Worm (Caenorhabditis elegans): ENCODE data around the gene srg-47.
A peak's percentile ranks its signal among the peaks of the same experiment; 100 is the strongest.

The srg-47 gene

DNA sequence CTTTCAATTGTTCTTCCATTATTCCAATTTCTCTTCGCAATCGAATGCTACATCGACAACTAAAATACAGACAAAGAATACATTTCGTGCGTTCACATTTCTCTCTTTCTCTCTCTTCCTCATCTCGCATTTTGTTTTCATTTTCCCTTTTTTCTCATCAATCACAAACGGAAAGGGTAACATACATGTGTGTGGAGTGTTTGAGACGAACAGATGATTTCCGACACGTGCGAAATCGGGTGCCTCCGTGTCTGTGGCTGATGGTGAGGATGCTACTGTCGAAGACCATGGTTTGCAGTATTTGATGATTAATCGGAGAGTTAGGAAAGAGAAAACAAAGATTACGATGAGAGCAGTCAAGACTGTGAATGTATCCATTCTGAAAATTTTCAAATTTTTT, 45.3 kb downstream of the srg-47 start, which contains the start of gene R02D5.9 (continued):
- TF ChIP-seq unc-130 (tag; optimal IDR thresholded peaks at IDR 0.05) (peak; percentile 6), skn-1 (tag; optimal IDR thresholded peaks at IDR 0.05) (peak; percentile 14), grh-1 (GFP tag; IDR thresholded peaks at IDR 0.05) (no peak), C34B4.2 (tag; optimal IDR thresholded peaks at IDR 0.05) (no peak), swsn-7 (tag; optimal IDR thresholded peaks at IDR 0.05) (no peak), sox-4 (tag; optimal IDR thresholded peaks at IDR 0.05) (no peak), unc-30 (tag; optimal IDR thresholded peaks at IDR 0.05) (no peak), pqm-1 (tag; optimal IDR thresholded peaks at IDR 0.05) (no peak), F16B12.6 (tag; optimal IDR thresholded peaks at IDR 0.05) (no peak), fos-1 (tag; optimal IDR thresholded peaks at IDR 0.05) (no peak), efl-1 (optimal IDR thresholded peaks at IDR 0.05) (peak; percentile 4 to 9), efl-1 (GFP tag; optimal IDR thresholded peaks at IDR 0.05 in 1 of 2) (peak in 1 of 2 experiments; percentile 4), dsc-1 (tag; optimal IDR thresholded peaks at IDR 0.05) (no peak), nhr-11 (tag; optimal IDR thresholded peaks at IDR 0.05) (no peak), ceh-88 (GFP tag; IDR thresholded peaks at IDR 0.05) (no peak), nhr-12 (tag; optimal IDR thresholded peaks at IDR 0.05) (no peak), jun-1 (tag; optimal IDR thresholded peaks at IDR 0.05) (no peak), lin-15B (tag; optimal IDR thresholded peaks at IDR 0.05) (no peak), nhr-77 (tag; optimal IDR thresholded peaks at IDR 0.05) (no peak), lin-14 (GFP tag; optimal IDR thresholded peaks at IDR 0.05) (peak; percentile 87), efl-3 (GFP tag; optimal IDR thresholded peaks at IDR 0.05) (no peak), ceh-63 (GFP tag; optimal IDR thresholded peaks at IDR 0.05) (no peak), mef-2 (tag; optimal IDR thresholded peaks at IDR 0.05) (no peak), nhr-71 (tag; optimal IDR thresholded peaks at IDR 0.05) (peak; percentile 25)

DNA sequence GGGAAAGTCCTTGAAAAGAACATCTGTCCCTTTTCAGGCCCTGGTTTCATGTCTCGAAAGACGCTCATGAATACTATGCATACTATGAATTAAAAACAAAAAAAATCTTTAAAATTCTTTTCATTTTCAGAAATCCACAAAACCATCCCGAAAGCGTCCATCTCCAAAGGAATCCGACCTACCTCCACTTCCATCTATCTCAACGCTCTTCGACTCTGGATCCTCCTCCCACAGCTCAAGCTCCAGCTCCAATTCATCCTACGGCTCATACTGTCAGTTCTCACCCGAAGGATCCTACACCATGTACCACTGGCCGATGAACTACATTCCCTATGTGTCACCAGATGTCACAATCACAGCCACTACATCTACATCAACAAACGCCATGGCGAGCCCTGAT, 47.5 kb downstream of the srg-47 start:
- TF ChIP-seq pqm-1 (tag; optimal IDR thresholded peaks at IDR 0.05), result no peak
- no peak for TF ChIP-seq C34B4.2 (tag; optimal IDR thresholded peaks at IDR 0.05)
- TF ChIP-seq fkh-4 (tag; optimal IDR thresholded peaks at IDR 0.05; ENCODE audit: borderline replicate concordance), result no peak
- TF ChIP-seq ztf-11 (tag; optimal IDR thresholded peaks at IDR 0.05), result no peak
- TF ChIP-seq aly-2 (tag; optimal IDR thresholded peaks at IDR 0.05), result no peak
- no peak for TF ChIP-seq unc-62 (GFP tag; optimal IDR thresholded peaks at IDR 0.05)
- TF ChIP-seq dsc-1 (tag; optimal IDR thresholded peaks at IDR 0.05), result no peak
- no peak for TF ChIP-seq lin-35 (GFP tag; optimal IDR thresholded peaks at IDR 0.05)

DNA sequence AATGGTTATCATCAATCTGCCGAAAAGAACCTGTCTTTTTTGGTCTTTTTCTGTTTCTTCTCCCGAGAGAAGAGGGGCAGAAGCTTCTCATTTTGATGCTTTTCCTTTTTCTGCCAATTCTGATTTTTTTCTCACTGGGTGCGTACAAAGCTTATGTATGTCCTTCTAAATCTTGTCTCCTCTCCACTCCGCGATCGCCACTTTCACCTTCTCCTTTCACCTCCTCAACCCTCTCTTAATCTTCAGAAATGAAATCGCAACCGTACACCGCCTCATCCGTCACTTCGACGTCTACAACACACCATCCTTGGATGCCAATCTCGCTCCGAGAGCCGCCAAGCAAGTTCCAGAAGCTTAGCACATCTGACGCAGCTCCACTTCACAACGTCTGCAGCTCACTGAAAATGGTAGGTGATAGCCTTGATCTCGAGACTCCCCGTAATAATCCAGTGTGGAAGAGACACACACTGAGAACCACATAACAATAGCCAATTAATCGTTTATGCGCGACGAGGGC, 48.0 kb downstream of the srg-47 start, which contains the start of gene R02D5.1:
TSS of gene R02D5.1 (plus strand) at position 245 of the 517 bp plus-strand sequence.
- no peak for TF ChIP-seq nhr-76 (tag; optimal IDR thresholded peaks at IDR 0.05)
- no peak for TF ChIP-seq Y116A8C.19 (tag; optimal IDR thresholded peaks at IDR 0.05; ENCODE audit: borderline replicate concordance)
- TF ChIP-seq egl-27 (tag; optimal IDR thresholded peaks at IDR 0.05), result no peak
- no peak for TF ChIP-seq vab-15 (tag; optimal IDR thresholded peaks at IDR 0.05)
- TF ChIP-seq irx-1 (tag; optimal IDR thresholded peaks at IDR 0.05), result no peak
- TF ChIP-seq blmp-1 (tag; optimal IDR thresholded peaks at IDR 0.05), result peak; percentile 99
- no peak for TF ChIP-seq unc-86 (tag; optimal IDR thresholded peaks at IDR 0.05)

- TF ChIP-seq lin-14 (GFP tag; optimal IDR thresholded peaks at IDR 0.05) (peak; percentile 73), lin-35 (GFP tag; optimal IDR thresholded peaks at IDR 0.05) (no peak), ceh-90 (tag; optimal IDR thresholded peaks at IDR 0.05) (no peak), snu-23 (GFP tag; optimal IDR thresholded peaks at IDR 0.05) (peak; percentile 18), unc-130 (tag; optimal IDR thresholded peaks at IDR 0.05) (no peak), mep-1 (tag; optimal IDR thresholded peaks at IDR 0.05) (no peak), nhr-90 (tag; optimal IDR thresholded peaks at IDR 0.05; ENCODE audit: poor library complexity) (no peak), fkh-8 (tag; optimal IDR thresholded peaks at IDR 0.05) (no peak), efl-1 (optimal IDR thresholded peaks at IDR 0.05) (no peak), efl-1 (GFP tag; optimal IDR thresholded peaks at IDR 0.05 in 1 of 2) (peak in 1 of 2 experiments; percentile 90), unc-30 (tag; optimal IDR thresholded peaks at IDR 0.05) (no peak), hlh-17 (GFP tag; optimal IDR thresholded peaks at IDR 0.05; ENCODE audit: borderline replicate concordance) (no peak), nhr-28 (tag; optimal IDR thresholded peaks at IDR 0.05) (no peak), egl-27 (tag; optimal IDR thresholded peaks at IDR 0.05) (no peak), nhr-11 (tag; optimal IDR thresholded peaks at IDR 0.05) (no peak), hpl-2 (GFP tag; optimal IDR thresholded peaks at IDR 0.05) (no peak), C34B4.2 (tag; optimal IDR thresholded peaks at IDR 0.05) (no peak), Y116A8C.19 (tag; optimal IDR thresholded peaks at IDR 0.05; ENCODE audit: borderline replicate concordance) (no peak), jun-1 (tag; optimal IDR thresholded peaks at IDR 0.05) (no peak), elt-2 (tag; optimal IDR thresholded peaks at IDR 0.05) (no peak)
Measured at ce11 chrV:14506713-14507675, 49.1 kb downstream of the srg-47 start.
